Worm (Caenorhabditis elegans) whole organism, mixed stage, embryonic: ENCODE data around the gene Y41D4B.17.

ENCODE experiments used
- ham-2 ChIP-seq: fragments of 200-800 bp; sonication (Bioruptor generic); optimal IDR thresholded peaks from 2 replicates; lab custom pipeline; 2018; ENCODE audit warnings: mild to moderate bottlenecking, missing genetic modification characterization, missing compliant biosample characterization
- lin-13 ChIP-seq: fragments of 150-350 bp; optimal IDR thresholded peaks from 2 replicates; lab custom pipeline; 2014; ENCODE audit warnings: missing biosample characterization, missing genetic modification characterization
- lsy-2 ChIP-seq: fragments of 150-350 bp; optimal IDR thresholded peaks from 2 replicates; lab custom pipeline; 2014; ENCODE audit warnings: missing biosample characterization, missing genetic modification characterization
- mep-1 ChIP-seq: fragments of 150-350 bp; optimal IDR thresholded peaks from 2 replicates; lab custom pipeline; 2017; ENCODE audit warnings: missing biosample characterization, missing genetic modification reagents, missing genetic modification characterization, inconsistent platforms
- nhr-2 ChIP-seq: fragments of 150-350 bp; optimal IDR thresholded peaks from 2 replicates; lab custom pipeline; 2014; ENCODE audit warnings: missing biosample characterization, missing genetic modification characterization
- nhr-237 ChIP-seq: fragments of 150-350 bp; optimal IDR thresholded peaks from 2 replicates; lab custom pipeline; 2014; ENCODE audit warnings: missing biosample characterization, missing genetic modification characterization
- nhr-28 ChIP-seq: fragments of 150-350 bp; optimal IDR thresholded peaks from 2 replicates; lab custom pipeline; 2014; ENCODE audit warnings: missing biosample characterization, missing genetic modification characterization
- nhr-76 ChIP-seq: sonication (generic microtip); optimal IDR thresholded peaks from 2 replicates; lab custom pipeline; 2017; ENCODE audit warnings: missing biosample characterization, missing genetic modification characterization
- pha-4 ChIP-seq: fragments of 150-350 bp; optimal IDR thresholded peaks from 2 replicates; lab custom pipeline; 2018; ENCODE audit warnings: missing biosample characterization, missing genetic modification reagents, missing genetic modification characterization
- snpc-4 ChIP-seq: fragments of 150-350 bp; optimal IDR thresholded peaks from 2 replicates; lab custom pipeline; 2014; ENCODE audit warnings: missing biosample characterization, missing genetic modification characterization
- sptf-1 ChIP-seq: sonication (generic microtip); optimal IDR thresholded peaks from 2 replicates; lab custom pipeline; 2017; ENCODE audit warnings: mild to moderate bottlenecking, missing genetic modification characterization, moderate library complexity, missing compliant biosample characterization
- tbx-8 ChIP-seq: fragments of 200-800 bp; sonication (Bioruptor generic); optimal IDR thresholded peaks from 2 replicates; lab custom pipeline; 2018; ENCODE audit warnings: mild to moderate bottlenecking, missing genetic modification characterization, moderate library complexity, missing compliant biosample characterization
- unc-39 ChIP-seq: fragments of 150-350 bp; optimal IDR thresholded peaks from 2 replicates; lab custom pipeline; 2014; ENCODE audit warnings: missing biosample characterization, missing genetic modification characterization
- unc-62 ChIP-seq: fragments of 150-350 bp; optimal IDR thresholded peaks from 2 replicates; lab custom pipeline; 2014; ENCODE audit warnings: missing biosample characterization, missing genetic modification reagents, missing genetic modification characterization

DNA sequence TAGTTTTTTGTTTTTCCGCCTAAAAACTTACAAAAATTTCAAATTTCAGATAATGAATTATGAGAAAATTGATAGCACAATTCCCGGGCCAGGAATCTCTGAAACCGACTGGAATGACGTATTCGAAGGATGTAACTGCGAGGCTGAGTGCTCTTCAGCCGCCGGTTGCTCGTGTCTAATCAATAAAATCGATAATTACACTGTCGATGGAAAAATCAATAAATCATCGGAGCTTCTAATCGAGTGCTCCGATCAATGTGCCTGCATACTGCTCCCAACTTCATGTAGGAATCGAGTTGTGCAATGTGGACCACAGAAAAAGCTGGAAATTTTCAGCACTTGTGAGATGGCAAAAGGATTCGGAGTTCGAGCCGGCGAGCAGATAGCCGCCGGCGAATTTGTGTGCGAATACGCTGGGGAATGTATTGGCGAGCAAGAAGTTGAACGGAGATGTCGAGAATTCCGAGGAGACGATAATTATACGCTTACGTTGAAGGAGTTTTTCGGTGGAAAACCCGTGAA, 43.1 kb downstream of the Y41D4B.17 start:
- TF ChIP-seq nhr-237 (no peak), snpc-4 (tag; lab: Kevin White, UChicago) (no peak), mep-1 (tag; lab: Kevin White, UChicago) (no peak), nhr-28 (tag; lab: Kevin White, UChicago) (no peak), nhr-76 (tag; lab: Kevin White, UChicago) (no peak), tbx-8 (GFP tag; lab: Kevin White, UChicago) (no peak), lin-13 (tag; lab: Kevin White, UChicago) (no peak), nhr-2 (tag; lab: Kevin White, UChicago) (no peak), ham-2 (GFP tag; lab: Kevin White, UChicago) (no peak), unc-62 (GFP tag; lab: Kevin White, UChicago) (no peak), sptf-1 (tag; lab: Kevin White, UChicago) (no peak), pha-4 (tag; lab: Kevin White, UChicago) (no peak), unc-39 (no peak), lsy-2 (tag; lab: Kevin White, UChicago) (no peak)
